ENCODE assay signal across 5 worm cellular contexts in genomic region chrV:3391005-3391404, ce11.
A peak's percentile ranks its signal among the peaks of the same experiment; 100 is the strongest.
TF ChIP-seq lines count a peak whose summit lies in the region.

No protein-coding gene starts in this region.

TF ChIP-seq in whole organism, L1 larva, 84 proteins besides CTCF, POLR2A, EP300 and RAD21 (continued from another document and continues in another):
- peak; percentile 66 for TF ChIP-seq jun-1 (tag; optimal IDR thresholded peaks at IDR 0.05; lab: Kevin White, UChicago)
- TF ChIP-seq nhr-85 (tag; lab: Kevin White, UChicago): peak; percentile 99
- peak; percentile 19 for TF ChIP-seq lir-3 (tag; optimal IDR thresholded peaks at IDR 0.05; lab: Kevin White, UChicago; ENCODE audit: poor library complexity)
- TF ChIP-seq xbp-1 (tag; optimal IDR thresholded peaks at IDR 0.05; lab: Kevin White, UChicago): peak; percentile 50
- TF ChIP-seq C04F5.9 (tag; optimal IDR thresholded peaks at IDR 0.05; lab: Kevin White, UChicago): no peak
- TF ChIP-seq unc-62 (GFP tag; optimal IDR thresholded peaks at IDR 0.05; lab: Kevin White, UChicago): no peak
- peak; percentile 43 for TF ChIP-seq snpc-4 (tag; optimal IDR thresholded peaks at IDR 0.05; lab: Kevin White, UChicago)
- TF ChIP-seq ets-5 (GFP tag; IDR thresholded peaks at IDR 0.05; lab: Robert Waterston, UW): no peak
- TF ChIP-seq nhr-47 (tag; optimal IDR thresholded peaks at IDR 0.05; lab: Kevin White, UChicago): peak; percentile 79
- peak; percentile 70 to 87 for TF ChIP-seq lin-35 (GFP tag; optimal IDR thresholded peaks at IDR 0.05; lab: Kevin White, UChicago)
- TF ChIP-seq C16A3.4 (tag; optimal IDR thresholded peaks at IDR 0.05; lab: Kevin White, UChicago): peak; percentile 78
- peak; percentile 89 for TF ChIP-seq snu-23 (GFP tag; optimal IDR thresholded peaks at IDR 0.05; lab: Kevin White, UChicago)
- TF ChIP-seq F16B12.6 (tag; optimal IDR thresholded peaks at IDR 0.05; lab: Kevin White, UChicago): peak; percentile 85
- TF ChIP-seq hpl-2 (GFP tag; optimal IDR thresholded peaks at IDR 0.05; lab: Kevin White, UChicago): peak; percentile 64
- TF ChIP-seq nhr-84 (tag; optimal IDR thresholded peaks at IDR 0.05; lab: Kevin White, UChicago): no peak
- peak; percentile 87 for TF ChIP-seq nhr-19 (GFP tag; conservative IDR thresholded peaks at IDR 0.05; lab: Robert Waterston, UW)
- TF ChIP-seq elt-2 (tag; optimal IDR thresholded peaks at IDR 0.05; lab: Kevin White, UChicago): no peak
- TF ChIP-seq mdl-1 (tag; optimal IDR thresholded peaks at IDR 0.05; lab: Kevin White, UChicago): peak in 1 of 2 experiments; percentile 81
- peak; percentile 85 for TF ChIP-seq rnt-1 (tag; optimal IDR thresholded peaks at IDR 0.05; lab: Kevin White, UChicago)
- no peak for TF ChIP-seq tlp-1 (tag; optimal IDR thresholded peaks at IDR 0.05; lab: Kevin White, UChicago)
- TF ChIP-seq ceh-82 (tag; optimal IDR thresholded peaks at IDR 0.05; lab: Kevin White, UChicago): peak; percentile 27 to 63 (median 28)
- no peak for TF ChIP-seq ceh-63 (GFP tag; optimal IDR thresholded peaks at IDR 0.05; lab: Kevin White, UChicago)
- peak; percentile 23 for TF ChIP-seq fkh-8 (tag; optimal IDR thresholded peaks at IDR 0.05; lab: Kevin White, UChicago)
- TF ChIP-seq nhr-71 (tag; optimal IDR thresholded peaks at IDR 0.05; lab: Kevin White, UChicago): peak; percentile 91
- TF ChIP-seq lin-13 (GFP tag; optimal IDR thresholded peaks at IDR 0.05; lab: Kevin White, UChicago): peak; percentile 73
- TF ChIP-seq mep-1 (tag; optimal IDR thresholded peaks at IDR 0.05; lab: Kevin White, UChicago): peak; percentile 91
- no peak for TF ChIP-seq nhr-12 (tag; optimal IDR thresholded peaks at IDR 0.05; lab: Kevin White, UChicago)

TF ChIP-seq in whole organism, L2 larva, 48 proteins besides CTCF, POLR2A, EP300 and RAD21 (continued from another document and continues in another):
- TF ChIP-seq skn-1 (tag; optimal IDR thresholded peaks at IDR 0.05; lab: Kevin White, UChicago) (no peak), aly-2 (tag; optimal IDR thresholded peaks at IDR 0.05; lab: Kevin White, UChicago) (no peak), ztf-11 (tag; optimal IDR thresholded peaks at IDR 0.05; lab: Kevin White, UChicago) (no peak), elt-1 (tag; optimal IDR thresholded peaks at IDR 0.05; lab: Kevin White, UChicago) (no peak), gmeb-1 (tag; optimal IDR thresholded peaks at IDR 0.05; lab: Kevin White, UChicago) (peak; percentile 73), nhr-6 (tag; optimal IDR thresholded peaks at IDR 0.05; lab: Kevin White, UChicago) (peak; percentile 83), C34F6.9 (tag; optimal IDR thresholded peaks at IDR 0.05; lab: Kevin White, UChicago) (peak; percentile 86), ZK546.5 (tag; optimal IDR thresholded peaks at IDR 0.05; lab: Kevin White, UChicago) (no peak), unc-39 (tag; optimal IDR thresholded peaks at IDR 0.05; lab: Kevin White, UChicago) (no peak), nhr-10 (tag; optimal IDR thresholded peaks at IDR 0.05; lab: Kevin White, UChicago) (no peak), egl-27 (tag; optimal IDR thresholded peaks at IDR 0.05; lab: Kevin White, UChicago) (peak; percentile 90), nhr-25 (tag; optimal IDR thresholded peaks at IDR 0.05; lab: Kevin White, UChicago) (peak; percentile 96), zag-1 (tag; optimal IDR thresholded peaks at IDR 0.05; lab: Kevin White, UChicago) (peak; percentile 42), snpc-4 (tag; optimal IDR thresholded peaks at IDR 0.05; lab: Kevin White, UChicago) (peak; percentile 63), elt-3 (tag; optimal IDR thresholded peaks at IDR 0.05; lab: Kevin White, UChicago) (no peak), unc-62 (GFP tag; optimal IDR thresholded peaks at IDR 0.05; lab: Kevin White, UChicago) (no peak), ama-1 (optimal IDR thresholded peaks at IDR 0.05; lab: Kevin White, UChicago) (no peak), mab-5 (tag; optimal IDR thresholded peaks at IDR 0.05; lab: Kevin White, UChicago) (peak; percentile 18), lsy-2 (tag; optimal IDR thresholded peaks at IDR 0.05; lab: Kevin White, UChicago) (peak; percentile 51 to 85), fos-1 (tag; optimal IDR thresholded peaks at IDR 0.05; lab: Kevin White, UChicago) (peak; percentile 89), R02D3.7 (tag; optimal IDR thresholded peaks at IDR 0.05; lab: Kevin White, UChicago) (no peak), unc-55 (GFP tag; optimal IDR thresholded peaks at IDR 0.05; lab: Kevin White, UChicago) (peak; percentile 63), ztf-4 (tag; optimal IDR thresholded peaks at IDR 0.05; lab: Kevin White, UChicago) (no peak), lin-39 (tag; optimal IDR thresholded peaks at IDR 0.05; lab: Kevin White, UChicago) (no peak), alr-1 (tag; optimal IDR thresholded peaks at IDR 0.05; lab: Kevin White, UChicago) (no peak), Y55F3AM.14 (GFP tag; optimal IDR thresholded peaks at IDR 0.05; lab: Kevin White, UChicago) (peak; percentile 56), crh-2 (tag; optimal IDR thresholded peaks at IDR 0.05; lab: Kevin White, UChicago) (peak; percentile 84), nhr-129 (tag; optimal IDR thresholded peaks at IDR 0.05; lab: Kevin White, UChicago) (peak; percentile 89)

TF ChIP-seq in whole organism, L3 larva, 47 proteins besides CTCF, POLR2A, EP300 and RAD21 (continued from another document):
- peak; percentile 13 for TF ChIP-seq R02D3.7 (tag; optimal IDR thresholded peaks at IDR 0.05; lab: Kevin White, UChicago)
- TF ChIP-seq ceh-16 (tag; optimal IDR thresholded peaks at IDR 0.05; lab: Kevin White, UChicago): no peak
- TF ChIP-seq mml-1 (tag; optimal IDR thresholded peaks at IDR 0.05; lab: Kevin White, UChicago): no peak
- no peak for TF ChIP-seq aly-2 (tag; optimal IDR thresholded peaks at IDR 0.05; lab: Kevin White, UChicago)
- no peak for TF ChIP-seq eor-1 (tag; optimal IDR thresholded peaks at IDR 0.05; lab: Kevin White, UChicago)
- peak; percentile 57 for TF ChIP-seq mdl-1 (tag; optimal IDR thresholded peaks at IDR 0.05; lab: Kevin White, UChicago)
- TF ChIP-seq nhr-28 (tag; optimal IDR thresholded peaks at IDR 0.05; lab: Kevin White, UChicago): no peak
- TF ChIP-seq ama-1 (optimal IDR thresholded peaks at IDR 0.05; lab: Kevin White, UChicago): no peak
- TF ChIP-seq nhr-11 (tag; optimal IDR thresholded peaks at IDR 0.05; lab: Kevin White, UChicago): peak; percentile 66
- TF ChIP-seq elt-2 (tag; optimal IDR thresholded peaks at IDR 0.05; lab: Kevin White, UChicago): peak; percentile 52
- TF ChIP-seq fos-1 (tag; optimal IDR thresholded peaks at IDR 0.05; lab: Kevin White, UChicago): no peak
- peak; percentile 98 for TF ChIP-seq nhr-25 (tag; optimal IDR thresholded peaks at IDR 0.05; lab: Kevin White, UChicago)
- no peak for TF ChIP-seq nhr-77 (tag; optimal IDR thresholded peaks at IDR 0.05; lab: Kevin White, UChicago)
- TF ChIP-seq nhr-237 (tag; optimal IDR thresholded peaks at IDR 0.05; lab: Kevin White, UChicago): no peak
- peak; percentile 95 for TF ChIP-seq nhr-23 (tag; optimal IDR thresholded peaks at IDR 0.05; lab: Kevin White, UChicago)
- TF ChIP-seq unc-39 (tag; optimal IDR thresholded peaks at IDR 0.05; lab: Kevin White, UChicago): no peak
- TF ChIP-seq nhr-76 (tag; optimal IDR thresholded peaks at IDR 0.05; lab: Kevin White, UChicago): peak; percentile 29
- peak; percentile 43 for TF ChIP-seq lin-39 (tag; optimal IDR thresholded peaks at IDR 0.05; lab: Kevin White, UChicago)
- no peak for TF ChIP-seq pqm-1 (tag; optimal IDR thresholded peaks at IDR 0.05; lab: Kevin White, UChicago)
- TF ChIP-seq elt-3 (tag; optimal IDR thresholded peaks at IDR 0.05; lab: Kevin White, UChicago): no peak
- TF ChIP-seq unc-62 (GFP tag; optimal IDR thresholded peaks at IDR 0.05; lab: Kevin White, UChicago): peak; percentile 26
- no peak for TF ChIP-seq sea-2 (GFP tag; optimal IDR thresholded peaks at IDR 0.05; lab: Kevin White, UChicago)
- TF ChIP-seq fkh-2 (tag; optimal IDR thresholded peaks at IDR 0.05; lab: Kevin White, UChicago): no peak
- TF ChIP-seq lin-15B (tag; optimal IDR thresholded peaks at IDR 0.05; lab: Kevin White, UChicago): peak; percentile 67
- TF ChIP-seq ceh-28 (tag; optimal IDR thresholded peaks at IDR 0.05; lab: Kevin White, UChicago): peak; percentile 31
- TF ChIP-seq elt-1 (tag; optimal IDR thresholded peaks at IDR 0.05; lab: Kevin White, UChicago): peak; percentile 64
- no peak for TF ChIP-seq daf-12 (tag; optimal IDR thresholded peaks at IDR 0.05; lab: Kevin White, UChicago)

TF ChIP-seq in whole organism, L4 larva, 104 proteins besides CTCF, POLR2A, EP300 and RAD21 (continued from another document and continues in another):
- TF ChIP-seq daf-16 (GFP tag; optimal IDR thresholded peaks at IDR 0.05; lab: Kevin White, UChicago) (peak in 1 of 2 experiments; percentile 43), daf-16 (tag; optimal IDR thresholded peaks at IDR 0.05; lab: Kevin White, UChicago) (no peak), mxl-3 (GFP tag; optimal IDR thresholded peaks at IDR 0.05; lab: Kevin White, UChicago) (peak; percentile 87), ceh-20 (GFP tag; IDR thresholded peaks at IDR 0.05; lab: Robert Waterston, UW) (peak; percentile 49; the same call in 1 of the 2 replicates), cey-2 (tag; optimal IDR thresholded peaks at IDR 0.05; lab: Kevin White, UChicago; ENCODE audit: borderline replicate concordance, insufficient read depth) (peak; percentile 18), jun-1 (tag; optimal IDR thresholded peaks at IDR 0.05; lab: Kevin White, UChicago) (peak; percentile 45), nhr-42 (GFP tag; IDR thresholded peaks at IDR 0.05; lab: Robert Waterston, UW) (no peak), lsy-2 (tag; optimal IDR thresholded peaks at IDR 0.05; lab: Kevin White, UChicago) (peak; percentile 75 to 87), mep-1 (tag; optimal IDR thresholded peaks at IDR 0.05; lab: Kevin White, UChicago) (peak; percentile 85), ctbp-1 (GFP tag; IDR thresholded peaks at IDR 0.05; lab: Robert Waterston, UW) (peak; percentile 57; the same call in 1 of the 2 replicates), lin-29 (GFP tag; IDR thresholded peaks at IDR 0.05; lab: Robert Waterston, UW) (no peak), madf-5 (GFP tag; IDR thresholded peaks at IDR 0.05; lab: Robert Waterston, UW) (no peak), hmg-1.1 (GFP tag; IDR thresholded peaks at IDR 0.05; lab: Robert Waterston, UW) (peak; percentile 78), unc-62 (GFP tag; optimal IDR thresholded peaks at IDR 0.05 in 1 of 2; lab: Kevin White, UChicago) (peak in 1 of 2 experiments; percentile 67), unc-62 (tag; optimal IDR thresholded peaks at IDR 0.05; lab: Kevin White, UChicago) (no peak), pha-4 (GFP tag; IDR thresholded peaks at IDR 0.05; lab: Robert Waterston, UW) (no peak), pha-4 (tag; optimal IDR thresholded peaks at IDR 0.05; lab: Kevin White, UChicago) (peak; percentile 70), mdl-1 (tag; optimal IDR thresholded peaks at IDR 0.05; lab: Kevin White, UChicago) (peak; percentile 43 to 80), set-16 (GFP tag; IDR thresholded peaks at IDR 0.05; lab: Robert Waterston, UW) (no peak), nhr-102 (tag; optimal IDR thresholded peaks at IDR 0.05; lab: Kevin White, UChicago) (no peak), nhr-77 (tag; optimal IDR thresholded peaks at IDR 0.05; lab: Kevin White, UChicago) (peak; percentile 53), saeg-2 (GFP tag; IDR thresholded peaks at IDR 0.05; lab: Robert Waterston, UW) (no peak), Y5F2A.4 (GFP tag; optimal IDR thresholded peaks at IDR 0.05; lab: Kevin White, UChicago) (no peak), nhr-48 (tag; optimal IDR thresholded peaks at IDR 0.05; lab: Kevin White, UChicago) (peak; percentile 96), nhr-41 (GFP tag; IDR thresholded peaks at IDR 0.05; lab: Robert Waterston, UW) (no peak), hif-1 (tag; optimal IDR thresholded peaks at IDR 0.05; lab: Kevin White, UChicago) (peak in 1 of 2 experiments; percentile 49), zfp-2 (tag; optimal IDR thresholded peaks at IDR 0.05; lab: Kevin White, UChicago) (peak; percentile 7), dmd-9 (GFP tag; IDR thresholded peaks at IDR 0.05; lab: Robert Waterston, UW) (no peak; the same call in 1 of the 2 replicates), fkh-10 (GFP tag; optimal IDR thresholded peaks at IDR 0.05; lab: Kevin White, UChicago) (peak; percentile 12), lim-7 (GFP tag; IDR thresholded peaks at IDR 0.05; lab: Robert Waterston, UW) (no peak), F44E2.7 (GFP tag; IDR thresholded peaks at IDR 0.05; lab: Robert Waterston, UW) (no peak), egl-27 (tag; optimal IDR thresholded peaks at IDR 0.05; lab: Kevin White, UChicago) (no peak)

TF ChIP-seq in whole organism, young adult, 124 proteins besides CTCF, POLR2A, EP300 and RAD21 (continued from another document and continues in another):
- TF ChIP-seq cebp-1 (GFP tag; IDR thresholded peaks at IDR 0.05; lab: Robert Waterston, UW) (no peak), cebp-1 (tag; optimal IDR thresholded peaks at IDR 0.05; lab: Kevin White, UChicago) (no peak), pbrm-1 (GFP tag; IDR thresholded peaks at IDR 0.05; lab: Robert Waterston, UW) (no peak), rcor-1 (GFP tag; IDR thresholded peaks at IDR 0.05; lab: Robert Waterston, UW) (no peak), madf-8 (GFP tag; conservative IDR thresholded peaks at IDR 0.05; lab: Robert Waterston, UW) (no peak), ceh-100 (GFP tag; IDR thresholded peaks at IDR 0.05; lab: Robert Waterston, UW) (no peak), lir-1 (GFP tag; conservative IDR thresholded peaks at IDR 0.05; lab: Robert Waterston, UW) (no peak), B0019.2 (GFP tag; conservative IDR thresholded peaks at IDR 0.05; lab: Robert Waterston, UW) (no peak), ceh-27 (GFP tag; optimal IDR thresholded peaks at IDR 0.05; lab: Kevin White, UChicago) (peak; percentile 27), Y95B8A.8 (GFP tag; IDR thresholded peaks at IDR 0.05; lab: Robert Waterston, UW) (no peak), nhr-27 (tag; optimal IDR thresholded peaks at IDR 0.05; lab: Kevin White, UChicago) (no peak), ZK185.1 (tag; optimal IDR thresholded peaks at IDR 0.05; lab: Kevin White, UChicago; ENCODE audit: poor library complexity, severe bottlenecking) (no peak), F22D6.2 (tag; optimal IDR thresholded peaks at IDR 0.05; lab: Kevin White, UChicago) (no peak), hsf-1 (GFP tag; IDR thresholded peaks at IDR 0.05; lab: Robert Waterston, UW) (no peak), F39B2.1 (GFP tag; IDR thresholded peaks at IDR 0.05; lab: Robert Waterston, UW) (no peak), snpc-4 (GFP tag; optimal IDR thresholded peaks at IDR 0.05; lab: Kevin White, UChicago) (no peak), snpc-4 (tag; optimal IDR thresholded peaks at IDR 0.05; lab: Kevin White, UChicago) (peak in 1 of 4 experiments; percentile 36), nhr-179 (tag; optimal IDR thresholded peaks at IDR 0.05; lab: Kevin White, UChicago) (no peak), tbp1 (GFP tag; optimal IDR thresholded peaks at IDR 0.05; lab: Kevin White, UChicago) (peak; percentile 12), F23B12.7 (tag; optimal IDR thresholded peaks at IDR 0.05; lab: Kevin White, UChicago; ENCODE audit: insufficient read depth) (no peak), egl-44 (GFP tag; IDR thresholded peaks at IDR 0.05; lab: Robert Waterston, UW) (no peak), hlh-12 (tag; optimal IDR thresholded peaks at IDR 0.05; lab: Kevin White, UChicago) (no peak), F10E7.11 (tag; optimal IDR thresholded peaks at IDR 0.05; lab: Kevin White, UChicago) (no peak), chd-7 (tag; optimal IDR thresholded peaks at IDR 0.05; lab: Kevin White, UChicago) (no peak), C17E4.6 (GFP tag; IDR thresholded peaks at IDR 0.05; lab: Robert Waterston, UW) (no peak), efl-1 (GFP tag; optimal IDR thresholded peaks at IDR 0.05; lab: Kevin White, UChicago) (no peak), nhr-120 (GFP tag; IDR thresholded peaks at IDR 0.05; lab: Robert Waterston, UW) (no peak), T26A5.8 (tag; optimal IDR thresholded peaks at IDR 0.05; lab: Kevin White, UChicago) (no peak), dox-1 (GFP tag; IDR thresholded peaks at IDR 0.05; lab: Robert Waterston, UW) (no peak), ztf-22 (GFP tag; optimal IDR thresholded peaks at IDR 0.05; lab: Kevin White, UChicago) (no peak), rec-8 (tag; optimal IDR thresholded peaks at IDR 0.05; lab: Kevin White, UChicago) (no peak), bed-2 (GFP tag; IDR thresholded peaks at IDR 0.05; lab: Robert Waterston, UW) (no peak), hmg-1.2 (GFP tag; IDR thresholded peaks at IDR 0.05; lab: Robert Waterston, UW) (peak; percentile 58; the same call in 1 of the 2 replicates), madf-6 (GFP tag; IDR thresholded peaks at IDR 0.05; lab: Robert Waterston, UW) (no peak), lin-40 (tag; optimal IDR thresholded peaks at IDR 0.05; lab: Kevin White, UChicago) (no peak), K11D2.4 (GFP tag; IDR thresholded peaks at IDR 0.05; lab: Robert Waterston, UW) (0 out of 2 replicates have a peak, but pooled peaks have one; percentile 66), somi-1 (GFP tag; optimal IDR thresholded peaks at IDR 0.05; lab: Kevin White, UChicago) (peak; percentile 78)
